Fruit fly (Drosophila melanogaster) S2 (cell line): Measurements from ENCODE around the gene CG44044.

ENCODE experiments used
- CG8478 ChIP-seq: fragments of >200 bp; optimal IDR thresholded peaks from 2 replicates; lab custom pipeline; 2018
- CTCF ChIP-seq, 2 experiments: fragments of >200 bp; optimal IDR thresholded peaks; 2 replicates each; lab custom pipeline; 2018

dm6 chr3R:16355393-16355943 lies 33.8 kb downstream of the CG44044 start:
- no peak for TF ChIP-seq CTCF (optimal IDR thresholded peaks at IDR 0.05; lab: Kevin White, UChicago)
- TF ChIP-seq CG8478 (lab: Kevin White, UChicago): no peak
